Worm (Caenorhabditis elegans): ENCODE measurements around the gene sax-2.

DNA sequence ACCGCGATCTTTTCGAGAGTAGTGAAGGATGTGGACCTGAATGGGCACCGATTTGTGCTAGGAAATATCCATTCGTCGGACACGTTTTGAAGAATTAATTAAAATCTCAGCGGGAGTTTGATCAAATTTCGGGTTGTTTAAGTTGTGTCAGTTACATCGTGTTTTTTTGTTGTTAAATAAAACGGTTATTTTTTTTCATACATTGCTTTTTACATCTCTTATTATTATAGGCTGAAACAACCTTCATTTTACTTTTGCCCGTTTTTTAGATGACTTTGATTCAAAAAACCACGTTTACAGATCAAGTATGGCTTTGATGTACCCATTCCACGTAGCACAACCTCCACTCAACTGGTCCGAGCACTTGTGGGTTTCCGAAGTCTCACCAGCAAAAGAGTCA, 63.6 kb downstream of the sax-2 start, which contains the start of gene emb-1:
- TF ChIP-seq flt-1 (GFP tag; IDR thresholded peaks at IDR 0.05) (no peak), ztf-23 (GFP tag; IDR thresholded peaks at IDR 0.05) (no peak), T22C8.4 (GFP tag; IDR thresholded peaks at IDR 0.05) (no peak), klf-2 (GFP tag; conservative IDR thresholded peaks at IDR 0.05) (no peak), tab-1 (GFP tag; IDR thresholded peaks at IDR 0.05) (no peak), med-1 (GFP tag; optimal IDR thresholded peaks at IDR 0.05; ENCODE audit: insufficient read depth) (no peak), cog-1 (tag; optimal IDR thresholded peaks at IDR 0.05) (no peak), ref-1 (GFP tag; conservative IDR thresholded peaks at IDR 0.05) (no peak)
